Fruit fly (Drosophila melanogaster): ENCODE measurements around the gene smp-30.

- no peak for TF ChIP-seq Deaf1 (tag; optimal IDR thresholded peaks at IDR 0.05)
- TF ChIP-seq fd3F (GFP tag; optimal IDR thresholded peaks at IDR 0.05) = no peak
- TF ChIP-seq CG3726 (GFP tag; IDR thresholded peaks at IDR 0.05) = no peak
- TF ChIP-seq CG14860 (GFP tag; IDR thresholded peaks at IDR 0.05; ENCODE audit: partially characterized antibody) = no peak
- no peak for TF ChIP-seq Sin3A (optimal IDR thresholded peaks at IDR 0.05)
- TF ChIP-seq sc (optimal IDR thresholded peaks at IDR 0.05) = no peak
- TF ChIP-seq sc (GFP tag; optimal IDR thresholded peaks at IDR 0.05) = no peak
- TF ChIP-seq mld (GFP tag; IDR thresholded peaks at IDR 0.05; ENCODE audit: partially characterized antibody) = no peak
- TF ChIP-seq CrebB (tag; optimal IDR thresholded peaks at IDR 0.05) = no peak
- no peak for TF ChIP-seq wdn (GFP tag; IDR thresholded peaks at IDR 0.05)
- no peak for TF ChIP-seq tin (GFP tag; optimal IDR thresholded peaks at IDR 0.05)
- no peak for TF ChIP-seq CG1832 (GFP tag; optimal IDR thresholded peaks at IDR 0.05)
Observed at dm6 chr3R:14758331-14758730, 7.3 kb upstream of the smp-30 start.

All from whole organism, embryonic.